Fruit fly (Drosophila melanogaster) whole organism, embryonic: Measurements from ENCODE around the gene Ifrd1.

ENCODE experiments used
- Bdp1 ChIP-seq: fragments of 200-800 bp; sonication (Bioruptor generic); optimal IDR thresholded peaks from 3 replicates; lab custom pipeline; 2016; ENCODE audit warnings: missing biosample characterization, missing genetic modification characterization
- CG31224 ChIP-seq: fragments of 200-800 bp; sonication (Bioruptor generic); IDR thresholded peaks from 2 replicates; pipeline ENCODE4 v1.3.6; 2022; ENCODE audit warnings: missing biosample characterization, missing genetic modification characterization
- CG43689 ChIP-seq: fragments of 200-800 bp; sonication (Bioruptor generic); IDR thresholded peaks from 2 replicates; pipeline ENCODE4 v1.3.6; 2022; ENCODE audit warnings: missing biosample characterization, missing genetic modification characterization
- CG9932 ChIP-seq: fragments of 200-800 bp; sonication (Bioruptor generic); IDR thresholded peaks from 2 replicates; pipeline ENCODE4 v1.3.6; 2022; ENCODE audit warnings: missing biosample characterization, missing genetic modification characterization
- Elba2 ChIP-seq: fragments of 200-800 bp; sonication (Bioruptor generic); optimal IDR thresholded peaks from 3 replicates; lab custom pipeline; 2016; ENCODE audit warnings: missing biosample characterization, missing genetic modification characterization
- Hmr ChIP-seq: fragments of 200-800 bp; sonication (Bioruptor generic); optimal IDR thresholded peaks from 3 replicates; lab custom pipeline; 2017; ENCODE audit warnings: mild to moderate bottlenecking, missing biosample characterization, missing genetic modification reagents, missing genetic modification characterization
- ci ChIP-seq: fragments of 200-800 bp; sonication (Bioruptor generic); IDR thresholded peaks from 3 replicates; pipeline ENCODE4 v1.3.6; 2022; ENCODE audit warnings: missing biosample characterization, missing genetic modification characterization
- nom ChIP-seq: fragments of 200-800 bp; sonication (Bioruptor generic); optimal IDR thresholded peaks from 2 replicates; lab custom pipeline; 2017; ENCODE audit warnings: missing biosample characterization, missing genetic modification characterization, mild to moderate bottlenecking, moderate library complexity, missing genetic modification reagents
- otp ChIP-seq: fragments of 200-800 bp; sonication (Bioruptor generic); IDR thresholded peaks from 3 replicates; pipeline ENCODE4, ENCODE4 v1.3.6; 2022; ENCODE audit warnings: missing biosample characterization, missing genetic modification characterization
- schlank ChIP-seq: fragments of 200-800 bp; sonication (Bioruptor generic); optimal IDR thresholded peaks from 2 replicates; lab custom pipeline; 2018; ENCODE audit warnings: missing biosample characterization, mild to moderate bottlenecking, missing genetic modification characterization

DNA sequence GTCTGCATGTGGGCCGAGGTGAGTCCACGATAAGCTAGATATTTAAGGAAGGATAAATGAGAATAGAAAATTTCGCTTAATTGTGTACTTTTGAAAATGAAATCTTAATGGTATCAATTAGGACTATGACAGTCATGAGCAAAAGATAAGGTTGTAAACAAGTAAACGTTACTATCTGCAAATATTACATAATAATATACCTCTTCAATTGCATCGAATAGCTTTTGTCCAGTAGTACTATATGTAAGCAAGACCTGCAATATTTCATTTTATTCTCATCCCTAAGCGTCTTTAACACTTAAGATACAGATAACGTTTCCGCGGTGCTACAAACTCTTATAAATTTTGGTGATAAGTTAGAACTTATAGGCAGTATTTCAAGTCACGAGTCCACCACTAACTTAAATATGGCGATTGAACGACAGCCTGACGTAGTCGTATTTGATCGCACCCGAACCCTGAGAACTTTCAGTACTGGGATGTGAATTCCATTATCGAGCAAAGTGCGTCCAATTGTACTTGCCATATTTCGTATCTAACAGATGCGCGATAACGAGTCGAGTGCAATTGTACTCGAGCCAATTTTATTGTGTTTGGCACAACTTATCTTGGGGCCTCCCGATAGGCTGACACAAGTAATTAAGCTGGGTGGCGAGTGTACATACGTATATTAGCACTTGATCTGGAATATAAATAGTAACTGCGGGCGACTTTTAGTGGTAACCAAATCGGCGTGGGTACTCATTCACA, 8.6 kb downstream of the Ifrd1 start:
- TF ChIP-seq nom = no peak
- no peak for TF ChIP-seq CG43689
- no peak for TF ChIP-seq otp (GFP tag; lab: Robert Waterston, UW)
- no peak for TF ChIP-seq CG9932
- no peak for TF ChIP-seq schlank (tag; lab: Kevin White, UChicago)
- TF ChIP-seq ci (GFP tag; lab: Robert Waterston, UW) = no peak
- no peak for TF ChIP-seq Bdp1 (GFP tag; lab: Kevin White, UChicago)
- TF ChIP-seq Hmr = no peak
- no peak for TF ChIP-seq CG31224
- TF ChIP-seq Elba2 (GFP tag; lab: Kevin White, UChicago) = no peak
